Fruit fly (Drosophila melanogaster) whole organism, wandering third instar larva: ENCODE data around the gene CG5250.
A peak's percentile ranks its signal among the peaks of the same experiment; 100 is the strongest.

ENCODE experiments used
- CG32264 ChIP-seq: fragments of 200-800 bp; sonication (Bioruptor generic); optimal IDR thresholded peaks from 2 replicates; lab custom pipeline; 2016; ENCODE audit warnings: missing biosample characterization, missing genetic modification characterization
- CG9705 ChIP-seq: fragments of 200-800 bp; sonication (Bioruptor generic); optimal IDR thresholded peaks from 2 replicates; lab custom pipeline; 2018; ENCODE audit warnings: missing biosample characterization, mild to moderate bottlenecking, missing genetic modification characterization
- Dfd ChIP-seq: fragments of >200 bp; optimal IDR thresholded peaks from 2 replicates; lab custom pipeline; 2017; ENCODE audit warnings: missing biosample characterization, missing genetic modification characterization
- Dif ChIP-seq: fragments of 200-275, 200-300 bp; sonication (Bioruptor generic); optimal IDR thresholded peaks from 2 replicates; lab custom pipeline; 2018; ENCODE audit warnings: missing biosample characterization, missing genetic modification characterization; ENCODE audit not compliant: partially characterized antibody
- GATAd ChIP-seq: sonication (Bioruptor generic); optimal IDR thresholded peaks from 2 replicates; lab custom pipeline; 2016; ENCODE audit warnings: missing biosample characterization, missing genetic modification characterization
- HLH106 ChIP-seq: fragments of 200-800 bp; optimal IDR thresholded peaks from 3 replicates; lab custom pipeline; 2019; ENCODE audit warnings: missing biosample characterization, mild to moderate bottlenecking, missing genetic modification characterization, moderate library complexity
- Hnf4 ChIP-seq: fragments of 200-800 bp; sonication (Bioruptor generic); optimal IDR thresholded peaks from 2 replicates; lab custom pipeline; 2016; ENCODE audit warnings: missing biosample characterization, mild to moderate bottlenecking, missing genetic modification characterization
- Hr78 ChIP-seq: fragments of >200 bp; optimal IDR thresholded peaks from 2 replicates; lab custom pipeline; 2017; ENCODE audit warnings: missing biosample characterization, missing genetic modification characterization
- Hr83 ChIP-seq: fragments of 200-300 bp; sonication (Bioruptor generic); optimal IDR thresholded peaks from 2 replicates; lab custom pipeline; 2016; ENCODE audit warnings: missing biosample characterization, mild to moderate bottlenecking, missing genetic modification characterization, moderate library complexity; ENCODE audit not compliant: poor library complexity, severe bottlenecking
- Jra ChIP-seq: sonication (Bioruptor generic); optimal IDR thresholded peaks from 2 replicates; lab custom pipeline; 2016; ENCODE audit warnings: missing biosample characterization, missing genetic modification characterization
- Mio ChIP-seq: sonication (Bioruptor generic); optimal IDR thresholded peaks from 2 replicates; lab custom pipeline; 2016; ENCODE audit warnings: missing biosample characterization, missing genetic modification characterization
- Myc ChIP-seq: fragments of >200 bp; optimal IDR thresholded peaks from 2 replicates; lab custom pipeline; 2017
- N ChIP-seq: fragments of >200 bp; optimal IDR thresholded peaks from 2 replicates; lab custom pipeline; 2018; ENCODE audit warnings: missing biosample characterization, missing external identifiers, missing genetic modification characterization
- OdsH ChIP-seq: fragments of 200-800 bp; sonication (Bioruptor generic); optimal IDR thresholded peaks from 2 replicates; lab custom pipeline; 2016; ENCODE audit warnings: missing biosample characterization, mild to moderate bottlenecking, missing genetic modification characterization
- Rel ChIP-seq, 2 experiments: fragments of 200-800 bp; sonication (Bioruptor generic) in 1 of 2; optimal IDR thresholded peaks; 2 replicates in 1 of 2; 3 replicates in 1 of 2; lab custom pipeline; 2016 to 2019; ENCODE audit warnings: mild to moderate bottlenecking in 2 of 2, missing biosample characterization in 2 of 2, missing genetic modification characterization in 2 of 2, moderate library complexity in 1 of 2
- Sp1 ChIP-seq: fragments of 200-800 bp; sonication (Bioruptor generic); optimal IDR thresholded peaks from 3 replicates; lab custom pipeline; 2019; ENCODE audit warnings: missing biosample characterization, mild to moderate bottlenecking, missing genetic modification characterization, moderate library complexity
- Vsx2 ChIP-seq: fragments of 200-300, 225-300 bp; sonication (Bioruptor generic); optimal IDR thresholded peaks from 2 replicates; lab custom pipeline; 2018; ENCODE audit warnings: missing biosample characterization, missing genetic modification characterization; ENCODE audit not compliant: partially characterized antibody
- br ChIP-seq: fragments of 200-800 bp; sonication (Bioruptor generic); optimal IDR thresholded peaks from 2 replicates; lab custom pipeline; 2016; ENCODE audit warnings: missing biosample characterization, missing genetic modification characterization
- brk ChIP-seq: fragments of 200-800 bp; sonication (Bioruptor generic); optimal IDR thresholded peaks from 2 replicates; lab custom pipeline; 2016; ENCODE audit warnings: missing biosample characterization, mild to moderate bottlenecking, missing genetic modification characterization
- dl ChIP-seq, 2 experiments: fragments of 175-275, 200-275 bp in 1 of 2; fragments of 200-275 bp in 1 of 2; sonication (Bioruptor generic); optimal IDR thresholded peaks; lab custom pipeline; 2018; ENCODE audit warnings: mild to moderate bottlenecking in 2 of 2, missing biosample characterization in 2 of 2, missing genetic modification characterization in 2 of 2, moderate library complexity in 2 of 2; ENCODE audit not compliant: partially characterized antibody in 2 of 2, insufficient read depth in 1 of 2
- dmrt93B ChIP-seq: fragments of 200-800 bp; sonication (Bioruptor generic); optimal IDR thresholded peaks from 2 replicates; lab custom pipeline; 2018; ENCODE audit warnings: missing biosample characterization, mild to moderate bottlenecking, missing genetic modification characterization
- dsf ChIP-seq: sonication (Bioruptor generic); optimal IDR thresholded peaks from 2 replicates; lab custom pipeline; 2016; ENCODE audit warnings: missing biosample characterization, missing genetic modification characterization, borderline replicate concordance
- ey ChIP-seq: fragments of 200-800 bp; sonication (Bioruptor generic); optimal IDR thresholded peaks from 2 replicates; lab custom pipeline; 2016; ENCODE audit warnings: missing biosample characterization, missing genetic modification characterization
- foxo ChIP-seq, 2 experiments: fragments of 200-800 bp; sonication (Bioruptor generic); optimal IDR thresholded peaks; 2 replicates in 1 of 2; 3 replicates in 1 of 2; lab custom pipeline; 2016 to 2017; ENCODE audit warnings: missing biosample characterization in 2 of 2, missing genetic modification characterization in 2 of 2
- fru ChIP-seq: fragments of 200-800 bp; sonication (Bioruptor generic); optimal IDR thresholded peaks from 3 replicates; lab custom pipeline; 2016; ENCODE audit warnings: missing biosample characterization, mild to moderate bottlenecking, missing genetic modification characterization
- h ChIP-seq: fragments of 200-800 bp; sonication (Bioruptor generic); optimal IDR thresholded peaks from 3 replicates; lab custom pipeline; 2016; ENCODE audit warnings: missing biosample characterization, mild to moderate bottlenecking, missing genetic modification characterization
- jim ChIP-seq: fragments of 175-275, 200-325 bp; sonication (Bioruptor generic); optimal IDR thresholded peaks from 2 replicates; lab custom pipeline; 2016; ENCODE audit warnings: missing biosample characterization, mild to moderate bottlenecking, missing genetic modification characterization
- lola ChIP-seq: fragments of >200 bp; optimal IDR thresholded peaks from 2 replicates; lab custom pipeline; 2017; ENCODE audit warnings: missing biosample characterization, missing genetic modification characterization
- pan ChIP-seq: fragments of >200 bp; optimal IDR thresholded peaks from 2 replicates; lab custom pipeline; 2017
- psq ChIP-seq: fragments of 200-800 bp; sonication (Bioruptor generic); optimal IDR thresholded peaks from 3 replicates; lab custom pipeline; 2017; ENCODE audit warnings: missing biosample characterization, mild to moderate bottlenecking, missing genetic modification characterization, moderate library complexity
- rgr ChIP-seq: fragments of 200-800 bp; sonication (Bioruptor generic); optimal IDR thresholded peaks from 3 replicates; lab custom pipeline; 2016; ENCODE audit warnings: missing biosample characterization, mild to moderate bottlenecking, missing genetic modification characterization
- sage ChIP-seq: fragments of 200-800 bp; sonication (Bioruptor generic); optimal IDR thresholded peaks from 2 replicates; lab custom pipeline; 2016; ENCODE audit warnings: missing biosample characterization, mild to moderate bottlenecking, missing genetic modification characterization
- sv ChIP-seq: fragments of 200-800 bp; sonication (Bioruptor generic); optimal IDR thresholded peaks from 3 replicates; lab custom pipeline; 2016; ENCODE audit warnings: missing biosample characterization, missing genetic modification characterization
- tai ChIP-seq: sonication (Bioruptor generic); optimal IDR thresholded peaks from 2 replicates; lab custom pipeline; 2016; ENCODE audit warnings: missing biosample characterization, missing genetic modification characterization
- woc ChIP-seq: sonication (Bioruptor generic); optimal IDR thresholded peaks from 2 replicates; lab custom pipeline; 2016; ENCODE audit warnings: missing biosample characterization, mild to moderate bottlenecking, missing genetic modification characterization

CG5250 gene

dm6 chr3R:19229245-19229644 is at the start of gene CG5250, which contains the start of gene Polr2M:
TSS of gene CG5250 (minus strand) at chr3R:19229276.
TSS of gene Polr2M (plus strand) at chr3R:19229463.
- TF ChIP-seq rgr (GFP tag; lab: Kevin White, UChicago) (no peak), Sp1 (no peak), ey (GFP tag; lab: Kevin White, UChicago) (no peak), Myc (no peak), Dfd (GFP tag; lab: Kevin White, UChicago) (no peak), sv (no peak), CG9705 (GFP tag; lab: Kevin White, UChicago) (no peak), brk (GFP tag; lab: Kevin White, UChicago) (no peak)

DNA sequence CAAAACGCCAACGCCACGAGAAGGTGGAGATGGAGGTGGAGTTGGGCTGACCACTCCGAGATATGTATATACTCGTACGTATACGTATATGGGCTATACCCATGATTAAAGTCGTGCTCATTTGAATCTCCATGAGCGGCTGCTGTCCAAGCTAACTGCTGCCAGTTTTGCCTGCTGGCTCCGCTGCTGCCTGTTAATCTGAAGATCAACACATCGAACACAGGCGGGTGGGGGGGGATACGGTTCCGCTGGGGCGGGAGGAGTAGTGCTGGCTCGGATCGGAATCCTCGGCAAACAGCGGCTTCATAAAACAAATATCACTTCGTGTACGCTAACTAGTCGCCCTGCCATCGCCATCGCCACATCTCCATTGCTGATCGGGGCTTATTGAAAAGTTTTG is 47.1 kb upstream of the CG5250 start:
- TF ChIP-seq Hnf4 (GFP tag; lab: Kevin White, UChicago) (no peak), OdsH (GFP tag; lab: Kevin White, UChicago) (no peak), pan (lab: Kevin White, UChicago) (no peak), dmrt93B (GFP tag; lab: Kevin White, UChicago) (no peak), Jra (no peak), woc (GFP tag; lab: Kevin White, UChicago) (no peak), Sp1 (no peak), brk (GFP tag; lab: Kevin White, UChicago) (no peak), lola (no peak), rgr (GFP tag; lab: Kevin White, UChicago) (no peak), N (GFP tag; lab: Kevin White, UChicago) (no peak), tai (no peak), sv (no peak), h (GFP tag; lab: Kevin White, UChicago) (no peak), Hr78 (GFP tag; lab: Kevin White, UChicago) (no peak), Dif (no peak), fru (GFP tag; lab: Kevin White, UChicago) (no peak), CG32264 (GFP tag; lab: Kevin White, UChicago) (no peak), GATAd (GFP tag; lab: Kevin White, UChicago) (no peak)
- TF ChIP-seq, all 38 proteins: peak for 0

dm6 chr3R:19274028-19274427 is 45.0 kb upstream of the CG5250 start:
- peak; percentile 26 for TF ChIP-seq OdsH (GFP tag; lab: Kevin White, UChicago)
- TF ChIP-seq foxo (GFP tag; optimal IDR thresholded peaks at IDR 0.05; lab: Kevin White, UChicago) = peak in 1 of 2 experiments; percentile 27
- TF ChIP-seq pan (lab: Kevin White, UChicago) = no peak

DNA sequence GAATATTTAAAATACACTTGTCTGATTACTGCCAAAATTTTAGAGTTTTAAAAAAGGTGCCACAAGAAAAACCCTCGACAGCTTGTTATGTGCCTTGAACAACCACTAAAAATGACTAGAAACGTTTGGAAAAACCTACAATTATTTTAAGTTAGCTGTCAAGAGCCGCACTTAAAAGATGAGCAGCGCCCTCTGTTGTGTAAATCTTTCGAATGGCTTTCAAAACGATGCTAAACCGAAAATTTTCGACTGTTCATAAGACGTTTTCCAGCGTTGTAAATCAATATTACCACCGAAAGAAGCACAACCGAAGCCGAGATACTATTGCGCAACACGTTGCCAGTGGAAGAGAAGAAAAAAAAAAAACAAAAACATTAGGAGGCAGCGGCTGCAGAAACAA is 42.0 kb upstream of the CG5250 start:
- no peak for TF ChIP-seq CG9705 (GFP tag; lab: Kevin White, UChicago)
- TF ChIP-seq sage (GFP tag; lab: Kevin White, UChicago) = no peak
- no peak for TF ChIP-seq GATAd (GFP tag; lab: Kevin White, UChicago)
- no peak for TF ChIP-seq N (GFP tag; lab: Kevin White, UChicago)
- no peak for TF ChIP-seq jim (GFP tag; lab: Kevin White, UChicago)
- no peak for TF ChIP-seq Hr83 (GFP tag; lab: Kevin White, UChicago)
- no peak for TF ChIP-seq Mio (GFP tag; lab: Kevin White, UChicago)
- TF ChIP-seq Rel (GFP tag; optimal IDR thresholded peaks at IDR 0.05; lab: Kevin White, UChicago) = no peak
- TF ChIP-seq Rel (tag; optimal IDR thresholded peaks at IDR 0.05; lab: Kevin White, UChicago) = no peak

DNA sequence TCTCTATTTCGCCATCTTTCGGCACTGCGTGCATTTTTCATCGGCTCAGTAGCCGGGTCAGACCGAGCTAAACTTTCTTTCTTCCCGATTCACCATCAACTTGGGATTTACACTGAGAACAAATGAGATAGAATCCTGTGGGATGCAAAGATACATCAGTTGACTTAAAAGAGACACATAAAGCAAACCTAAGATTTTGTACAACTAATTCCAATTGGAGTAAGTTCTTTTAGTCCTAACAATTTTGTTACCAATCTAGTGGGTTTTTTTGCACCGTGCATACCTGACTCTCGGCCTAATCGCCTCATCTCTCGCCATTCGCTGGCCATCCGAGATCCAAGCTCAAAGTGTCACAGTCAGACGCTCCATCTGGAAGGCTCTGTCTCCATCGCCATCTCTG is 35.7 kb upstream of the CG5250 start:
- TF ChIP-seq CG9705 (GFP tag; lab: Kevin White, UChicago) (no peak), pan (lab: Kevin White, UChicago) (no peak), OdsH (GFP tag; lab: Kevin White, UChicago) (no peak), h (GFP tag; lab: Kevin White, UChicago) (no peak), Rel (GFP tag; optimal IDR thresholded peaks at IDR 0.05; lab: Kevin White, UChicago) (no peak), Rel (tag; optimal IDR thresholded peaks at IDR 0.05; lab: Kevin White, UChicago) (no peak), Vsx2 (GFP tag; lab: Kevin White, UChicago) (no peak), dl (GFP tag; optimal IDR thresholded peaks at IDR 0.05; lab: Kevin White, UChicago; ENCODE audit: insufficient read depth in 1 of 2, partially characterized antibody in 2 of 2) (no peak), N (GFP tag; lab: Kevin White, UChicago) (no peak), psq (no peak), Sp1 (no peak), br (GFP tag; lab: Kevin White, UChicago) (no peak), fru (GFP tag; lab: Kevin White, UChicago) (no peak), Mio (GFP tag; lab: Kevin White, UChicago) (no peak), Hr83 (GFP tag; lab: Kevin White, UChicago) (no peak), Dfd (GFP tag; lab: Kevin White, UChicago) (no peak), dsf (no peak), Jra (no peak), HLH106 (tag; lab: Kevin White, UChicago) (no peak)
